Fruit fly (Drosophila melanogaster): ENCODE data around the gene CG34178.
A peak's percentile ranks its signal among the peaks of the same experiment; 100 is the strongest.

Gene CG34178

dm6 chr2L:4448582-4449016 is 14.9 kb downstream of the CG34178 start, which contains the start of gene MFS18 (continued):
- TF ChIP-seq CG18262 (tag; optimal IDR thresholded peaks at IDR 0.05) (peak; percentile 99), Awh (GFP tag; IDR thresholded peaks at IDR 0.05) (peak; percentile 99), oc (tag; optimal IDR thresholded peaks at IDR 0.05) (peak; percentile 95), CG13123 (GFP tag; optimal IDR thresholded peaks at IDR 0.05) (peak; percentile 93), crc (GFP tag; optimal IDR thresholded peaks at IDR 0.05) (peak; percentile 92), Abd-B (GFP tag; optimal IDR thresholded peaks at IDR 0.05) (peak; percentile 99), lab (GFP tag; optimal IDR thresholded peaks at IDR 0.05) (peak; percentile 99), CG9817 (tag; optimal IDR thresholded peaks at IDR 0.05) (peak; percentile 87), emc (GFP tag; optimal IDR thresholded peaks at IDR 0.05) (peak; percentile 58), H15 (GFP tag; IDR thresholded peaks at IDR 0.05) (peak; percentile 99), CG11696 (GFP tag; IDR thresholded peaks at IDR 0.05) (peak; percentile 97), cg (GFP tag; optimal IDR thresholded peaks at IDR 0.05) (no peak), Atf3 (GFP tag; optimal IDR thresholded peaks at IDR 0.05) (peak; percentile 69), Ets97D (GFP tag; optimal IDR thresholded peaks at IDR 0.05) (peak; percentile 96), cas (GFP tag; IDR thresholded peaks at IDR 0.05) (peak; percentile 98), crp (GFP tag; optimal IDR thresholded peaks at IDR 0.05) (peak; percentile 56 to 77), gsb (GFP tag; IDR thresholded peaks at IDR 0.05) (peak; percentile 97), CG11398 (GFP tag; optimal IDR thresholded peaks at IDR 0.05) (peak; percentile 35), CG13296 (GFP tag; optimal IDR thresholded peaks at IDR 0.05) (peak; percentile 97), slbo (GFP tag; IDR thresholded peaks at IDR 0.05) (peak; percentile 99), CG17186 (GFP tag; optimal IDR thresholded peaks at IDR 0.05) (peak; percentile 92), CG7271 (tag; optimal IDR thresholded peaks at IDR 0.05) (peak; percentile 99), row (GFP tag; IDR thresholded peaks at IDR 0.05) (peak; percentile 100), CG10959 (GFP tag; IDR thresholded peaks at IDR 0.05) (peak; percentile 98), luna (GFP tag; optimal IDR thresholded peaks at IDR 0.05) (peak; percentile 73), amos (GFP tag; IDR thresholded peaks at IDR 0.05; ENCODE audit: partially characterized antibody) (peak; percentile 77; the same call in 1 of the 2 replicates), CG10431 (GFP tag; optimal IDR thresholded peaks at IDR 0.05) (peak; percentile 57), sc (optimal IDR thresholded peaks at IDR 0.05) (no peak), sc (GFP tag; optimal IDR thresholded peaks at IDR 0.05) (peak; percentile 93), CG12219 (GFP tag; optimal IDR thresholded peaks at IDR 0.05) (peak; percentile 89), schlank (tag; optimal IDR thresholded peaks at IDR 0.05) (peak; percentile 82), tin (GFP tag; optimal IDR thresholded peaks at IDR 0.05) (peak; percentile 99), Eip74EF (GFP tag; optimal IDR thresholded peaks at IDR 0.05) (peak in 1 of 2 experiments; percentile 94), peb (GFP tag; IDR thresholded peaks at IDR 0.05) (peak; percentile 99), twi (tag; optimal IDR thresholded peaks at IDR 0.05) (peak; percentile 70), GATAe (GFP tag; conservative IDR thresholded peaks at IDR 0.05) (peak; percentile 97), stwl (tag; optimal IDR thresholded peaks at IDR 0.05) (peak; percentile 94), Side (GFP tag; optimal IDR thresholded peaks at IDR 0.05) (peak; percentile 77), Chrac-16 (GFP tag; optimal IDR thresholded peaks at IDR 0.05) (peak; percentile 97), en (GFP tag; optimal IDR thresholded peaks at IDR 0.05) (peak; percentile 8), CG17359 (tag; optimal IDR thresholded peaks at IDR 0.05) (peak; percentile 100), Rx (GFP tag; IDR thresholded peaks at IDR 0.05) (peak; percentile 98), Meics (GFP tag; optimal IDR thresholded peaks at IDR 0.05) (peak; percentile 98), CrebB (tag; optimal IDR thresholded peaks at IDR 0.05) (peak; percentile 92), pros (GFP tag; optimal IDR thresholded peaks at IDR 0.05) (no peak), CG2129 (GFP tag; IDR thresholded peaks at IDR 0.05; ENCODE audit: partially characterized antibody) (no peak; the same call in 1 of the 2 replicates), CG9437 (GFP tag; optimal IDR thresholded peaks at IDR 0.05) (peak; percentile 91), BEAF-32 (GFP tag; optimal IDR thresholded peaks at IDR 0.05) (peak; percentile 49), Adf1 (GFP tag; IDR thresholded peaks at IDR 0.05) (peak; percentile 86), inv (GFP tag; IDR thresholded peaks at IDR 0.05; ENCODE audit: partially characterized antibody) (peak; percentile 48)
